Fruit fly (Drosophila melanogaster) whole organism, prepupa: ENCODE data around the gene dmrt93B.

ENCODE experiments used
- CG10631 ChIP-seq: fragments of 200-800 bp; sonication (Bioruptor generic); optimal IDR thresholded peaks from 2 replicates; lab custom pipeline; 2016; ENCODE audit warnings: missing biosample characterization, missing genetic modification characterization
- CG10669 ChIP-seq: fragments of 200-800 bp; sonication (Bioruptor generic); optimal IDR thresholded peaks from 3 replicates; lab custom pipeline; 2018; ENCODE audit warnings: missing biosample characterization, mild to moderate bottlenecking, missing genetic modification characterization, moderate library complexity
- CG11294 ChIP-seq: fragments of 200-800 bp; sonication (Bioruptor generic); IDR thresholded peaks from 2 replicates; pipeline ENCODE4 v1.3.6; 2022; ENCODE audit warnings: missing biosample characterization, missing genetic modification characterization
- CG11762 ChIP-seq: fragments of 200-800 bp; sonication (Bioruptor generic); optimal IDR thresholded peaks from 3 replicates; lab custom pipeline; 2016; ENCODE audit warnings: missing biosample characterization, missing genetic modification characterization; ENCODE audit not compliant: insufficient read depth
- CG11902 ChIP-seq: fragments of 200-800 bp; sonication (Bioruptor generic); optimal IDR thresholded peaks from 3 replicates; lab custom pipeline; 2016; ENCODE audit warnings: missing biosample characterization, missing genetic modification characterization
- CG1621 ChIP-seq: fragments of 200-800 bp; sonication (Bioruptor generic); optimal IDR thresholded peaks from 3 replicates; lab custom pipeline; 2018; ENCODE audit warnings: missing biosample characterization, mild to moderate bottlenecking, missing genetic modification characterization
- CG3032 ChIP-seq: fragments of 200-800 bp; optimal IDR thresholded peaks from 2 replicates; lab custom pipeline; 2019; ENCODE audit warnings: missing biosample characterization, mild to moderate bottlenecking, missing genetic modification characterization, moderate library complexity
- CG31627 ChIP-seq: fragments of 200-800 bp; sonication (Bioruptor generic); optimal IDR thresholded peaks from 3 replicates; lab custom pipeline; 2016; ENCODE audit warnings: missing biosample characterization, missing genetic modification characterization
- CG32006 ChIP-seq: fragments of 200-800 bp; sonication (Bioruptor generic); optimal IDR thresholded peaks from 3 replicates; lab custom pipeline; 2017; ENCODE audit warnings: missing biosample characterization, mild to moderate bottlenecking, missing genetic modification characterization
- CG34406 ChIP-seq: fragments of 200-800 bp; sonication (Bioruptor generic); optimal IDR thresholded peaks from 3 replicates; lab custom pipeline; 2016; ENCODE audit warnings: missing biosample characterization, missing genetic modification characterization
- CG3919 ChIP-seq: fragments of 200-800 bp; sonication (Bioruptor generic); optimal IDR thresholded peaks from 3 replicates; lab custom pipeline; 2016; ENCODE audit warnings: missing biosample characterization, missing genetic modification characterization
- CG4318 ChIP-seq: fragments of 200-800 bp; sonication (Bioruptor generic); optimal IDR thresholded peaks from 3 replicates; lab custom pipeline; 2017; ENCODE audit warnings: missing biosample characterization, mild to moderate bottlenecking, missing genetic modification characterization
- CG6163 ChIP-seq: fragments of 200-800 bp; sonication (Bioruptor generic); IDR thresholded peaks from 3 replicates; pipeline ENCODE4 v1.3.6; 2022; ENCODE audit warnings: missing biosample characterization, missing genetic modification characterization
- CG6276 ChIP-seq: fragments of 200-800 bp; sonication (Bioruptor generic); optimal IDR thresholded peaks from 2 replicates; lab custom pipeline; 2017; ENCODE audit warnings: missing biosample characterization, mild to moderate bottlenecking, missing genetic modification characterization
- CG6808 ChIP-seq: fragments of 200-800 bp; sonication (Bioruptor generic); optimal IDR thresholded peaks from 3 replicates; lab custom pipeline; 2017; ENCODE audit warnings: missing biosample characterization, missing genetic modification characterization, mild to moderate bottlenecking, moderate library complexity, missing genetic modification reagents
- CG6854 ChIP-seq: fragments of 200-800 bp; sonication (Bioruptor generic); optimal IDR thresholded peaks from 2 replicates; lab custom pipeline; 2017; ENCODE audit warnings: missing biosample characterization, mild to moderate bottlenecking, missing genetic modification characterization
- CG7368 ChIP-seq: fragments of 200-800 bp; sonication (Bioruptor generic); optimal IDR thresholded peaks from 3 replicates; lab custom pipeline; 2016; ENCODE audit warnings: missing biosample characterization, missing genetic modification characterization
- CG8119 ChIP-seq: fragments of 200-800 bp; sonication (Bioruptor generic); IDR thresholded peaks from 3 replicates; pipeline ENCODE4 v1.3.6; 2022; ENCODE audit warnings: missing biosample characterization, missing genetic modification characterization
- CG8319 ChIP-seq: fragments of 200-800 bp; sonication (Bioruptor generic); optimal IDR thresholded peaks from 3 replicates; lab custom pipeline; 2016; ENCODE audit warnings: missing biosample characterization, missing genetic modification characterization
- CG8632 ChIP-seq: fragments of 200-800 bp; sonication (Bioruptor generic); optimal IDR thresholded peaks from 3 replicates; lab custom pipeline; 2016; ENCODE audit warnings: missing biosample characterization, missing genetic modification characterization
- CG9139 ChIP-seq: fragments of 200-800 bp; sonication (Bioruptor generic); optimal IDR thresholded peaks from 3 replicates; lab custom pipeline; 2017; ENCODE audit warnings: missing biosample characterization, mild to moderate bottlenecking, missing genetic modification characterization
- Eip75B ChIP-seq: fragments of 200-800 bp; sonication (Bioruptor generic); optimal IDR thresholded peaks from 3 replicates; lab custom pipeline; 2016; ENCODE audit warnings: missing biosample characterization, missing genetic modification characterization
- Eip78C ChIP-seq: fragments of 200-800 bp; sonication (Bioruptor generic); peaks from one replicate; lab custom pipeline; 2016; ENCODE audit warnings: missing biosample characterization, missing genetic modification characterization
- Ets21C ChIP-seq: fragments of 200-800 bp; sonication (Bioruptor generic); optimal IDR thresholded peaks from 3 replicates; lab custom pipeline; 2016; ENCODE audit warnings: missing biosample characterization, missing genetic modification characterization
- Ets96B ChIP-seq: fragments of 200-800 bp; optimal IDR thresholded peaks from 2 replicates; lab custom pipeline; 2019; ENCODE audit warnings: missing biosample characterization, mild to moderate bottlenecking, missing genetic modification characterization, moderate library complexity
- Hr38 ChIP-seq: sonication (Bioruptor generic); optimal IDR thresholded peaks from 2 replicates; lab custom pipeline; 2016; ENCODE audit warnings: missing biosample characterization, missing genetic modification characterization
- Hr39 ChIP-seq: fragments of 200-800 bp; sonication (Bioruptor generic); optimal IDR thresholded peaks from 2 replicates; lab custom pipeline; 2016; ENCODE audit warnings: missing biosample characterization, missing genetic modification characterization
- Hr4 ChIP-seq: fragments of 200-800 bp; sonication (Bioruptor generic); optimal IDR thresholded peaks from 3 replicates; lab custom pipeline; 2016; ENCODE audit warnings: missing biosample characterization, missing genetic modification characterization
- Lpt ChIP-seq: fragments of 200-800 bp; sonication (Bioruptor generic); optimal IDR thresholded peaks from 3 replicates; lab custom pipeline; 2016; ENCODE audit warnings: missing biosample characterization, missing genetic modification characterization
- Met ChIP-seq: fragments of 200-800 bp; sonication (Bioruptor generic); optimal IDR thresholded peaks from 3 replicates; lab custom pipeline; 2016; ENCODE audit warnings: missing biosample characterization, missing genetic modification characterization
- OdsH ChIP-seq: fragments of 200-800 bp; sonication (Bioruptor generic); optimal IDR thresholded peaks from 3 replicates; lab custom pipeline; 2016; ENCODE audit warnings: missing biosample characterization, missing genetic modification characterization
- Smox ChIP-seq: fragments of 200-800 bp; sonication (Bioruptor generic); optimal IDR thresholded peaks from 3 replicates; lab custom pipeline; 2016; ENCODE audit warnings: missing biosample characterization, missing genetic modification characterization
- Sox15 ChIP-seq: fragments of 200-800 bp; sonication (Bioruptor generic); optimal IDR thresholded peaks from 3 replicates; lab custom pipeline; 2016; ENCODE audit warnings: missing biosample characterization, missing genetic modification characterization
- achi ChIP-seq: fragments of 200-800 bp; sonication (Bioruptor generic); optimal IDR thresholded peaks from 3 replicates; lab custom pipeline; 2016; ENCODE audit warnings: missing biosample characterization, missing genetic modification characterization
- acj6 ChIP-seq: fragments of 200-800 bp; sonication (Bioruptor generic); optimal IDR thresholded peaks from 3 replicates; lab custom pipeline; 2016; ENCODE audit warnings: missing biosample characterization, missing genetic modification characterization
- cyc ChIP-seq: fragments of 200-800 bp; sonication (Bioruptor generic); optimal IDR thresholded peaks from 3 replicates; lab custom pipeline; 2016; ENCODE audit warnings: missing biosample characterization, missing genetic modification characterization
- dac ChIP-seq: fragments of 200-800 bp; sonication (Bioruptor generic); optimal IDR thresholded peaks from 2 replicates; lab custom pipeline; 2017; ENCODE audit warnings: missing biosample characterization, mild to moderate bottlenecking, missing genetic modification characterization
- dsx ChIP-seq: fragments of 200-800 bp; optimal IDR thresholded peaks from 3 replicates; lab custom pipeline; 2019; ENCODE audit warnings: missing biosample characterization, mild to moderate bottlenecking, missing genetic modification characterization, moderate library complexity; ENCODE audit not compliant: poor library complexity, severe bottlenecking
- eg ChIP-seq: fragments of 200-800 bp; sonication (Bioruptor generic); IDR thresholded peaks from 3 replicates; pipeline ENCODE4 v1.3.6; 2022; ENCODE audit warnings: missing biosample characterization, missing genetic modification characterization
- esn ChIP-seq: fragments of 200-800 bp; sonication (Bioruptor generic); optimal IDR thresholded peaks from 2 replicates; lab custom pipeline; 2016; ENCODE audit warnings: missing biosample characterization, mild to moderate bottlenecking, missing genetic modification characterization, moderate library complexity
- fd59A ChIP-seq: fragments of 200-800 bp; sonication (Bioruptor generic); optimal IDR thresholded peaks from 2 replicates; lab custom pipeline; 2017; ENCODE audit warnings: missing biosample characterization, mild to moderate bottlenecking, missing genetic modification characterization, missing genetic modification reagents
- fd85E ChIP-seq: fragments of 200-800 bp; sonication (Bioruptor generic); optimal IDR thresholded peaks from 3 replicates; lab custom pipeline; 2016; ENCODE audit warnings: missing biosample characterization, missing genetic modification characterization
- lz ChIP-seq: fragments of 200-800 bp; sonication (Bioruptor generic); optimal IDR thresholded peaks from 3 replicates; lab custom pipeline; 2016; ENCODE audit warnings: missing biosample characterization, missing genetic modification characterization
- net ChIP-seq: fragments of 200-800 bp; sonication (Bioruptor generic); optimal IDR thresholded peaks from 3 replicates; lab custom pipeline; 2016; ENCODE audit warnings: missing biosample characterization, missing genetic modification characterization
- pdm3 ChIP-seq: fragments of 200-800 bp; sonication (Bioruptor generic); optimal IDR thresholded peaks from 3 replicates; lab custom pipeline; 2016; ENCODE audit warnings: missing biosample characterization, missing genetic modification characterization
- salr ChIP-seq, 2 experiments: fragments of 200-800 bp; sonication (Bioruptor generic); optimal IDR thresholded peaks; 3 replicates each; lab custom pipeline; 2016 to 2018; ENCODE audit warnings: missing biosample characterization in 2 of 2, missing genetic modification characterization in 2 of 2, mild to moderate bottlenecking in 1 of 2
- spab ChIP-seq: fragments of 200-800 bp; sonication (Bioruptor generic); optimal IDR thresholded peaks from 2 replicates; lab custom pipeline; 2017; ENCODE audit warnings: missing biosample characterization, mild to moderate bottlenecking, missing genetic modification characterization, missing genetic modification reagents
- ss ChIP-seq, 2 experiments: fragments of 200-800 bp; sonication (Bioruptor generic); optimal IDR thresholded peaks; 2 replicates in 1 of 2; 3 replicates in 1 of 2; lab custom pipeline; 2017 to 2018; ENCODE audit warnings: mild to moderate bottlenecking in 2 of 2, missing biosample characterization in 2 of 2, missing genetic modification characterization in 2 of 2, moderate library complexity in 1 of 2
- svp ChIP-seq: fragments of 200-800 bp; sonication (Bioruptor generic); peaks from one replicate; lab custom pipeline; 2016; ENCODE audit warnings: missing biosample characterization, missing genetic modification characterization
- topi ChIP-seq: fragments of 200-800 bp; sonication (Bioruptor generic); optimal IDR thresholded peaks from 3 replicates; lab custom pipeline; 2016; ENCODE audit warnings: missing biosample characterization, missing genetic modification characterization
- vri ChIP-seq: fragments of 200-800 bp; sonication (Bioruptor generic); optimal IDR thresholded peaks from 3 replicates; lab custom pipeline; 2016; ENCODE audit warnings: missing biosample characterization, mild to moderate bottlenecking, missing genetic modification characterization

Gene dmrt93B

dm6 chr3R:21065010-21065695 is 8.7 kb upstream of the dmrt93B start, which contains the start of gene AnxB9:
Gene AnxB9, plus strand, starts transcription at chr3R:21065241.
- no peak for TF ChIP-seq fd85E (GFP tag; lab: Kevin White, UChicago)
- no peak for TF ChIP-seq Hr39 (GFP tag; lab: Kevin White, UChicago)
- peak; percentile 36 for TF ChIP-seq achi (GFP tag; lab: Kevin White, UChicago)
- TF ChIP-seq esn (GFP tag; lab: Kevin White, UChicago), result peak; percentile 60
- no peak for TF ChIP-seq spab (GFP tag; lab: Kevin White, UChicago)
- no peak for TF ChIP-seq dac
- no peak for TF ChIP-seq CG11762
- TF ChIP-seq CG7368 (GFP tag; lab: Kevin White, UChicago), result peak; percentile 6
- no peak; the same call in 1 of the 2 replicates for TF ChIP-seq CG11294 (GFP tag; lab: Robert Waterston, UW)
- peak; percentile 34 for TF ChIP-seq Met (GFP tag; lab: Kevin White, UChicago)
- TF ChIP-seq CG6163 (GFP tag; lab: Robert Waterston, UW), result peak; percentile 44; the same call in 2 of the 3 replicates
- TF ChIP-seq CG8632, result peak; percentile 10
- TF ChIP-seq CG34406, result no peak
- no peak for TF ChIP-seq CG4318
- TF ChIP-seq CG8119 (GFP tag; lab: Robert Waterston, UW), result peak; percentile 29; the same call in 1 of the 3 replicates
- peak; percentile 84 for TF ChIP-seq Eip78C (GFP tag; lab: Kevin White, UChicago)
- TF ChIP-seq Eip75B (GFP tag; lab: Kevin White, UChicago), result peak; percentile 22
- peak; percentile 27 for TF ChIP-seq topi
- TF ChIP-seq CG3919 (GFP tag; lab: Kevin White, UChicago), result peak; percentile 42
- TF ChIP-seq Hr4 (GFP tag; lab: Kevin White, UChicago), result no peak
- TF ChIP-seq eg (GFP tag; lab: Robert Waterston, UW), result peak; percentile 57; the same call in 2 of the 3 replicates
- TF ChIP-seq Smox (GFP tag; lab: Kevin White, UChicago), result no peak
- TF ChIP-seq CG31627 (GFP tag; lab: Kevin White, UChicago), result no peak
- peak; percentile 41 for TF ChIP-seq CG3032 (tag; lab: Kevin White, UChicago)
- TF ChIP-seq Sox15 (GFP tag; lab: Kevin White, UChicago), result no peak
- TF ChIP-seq fd59A (GFP tag; lab: Kevin White, UChicago), result no peak
- TF ChIP-seq CG11902 (GFP tag; lab: Kevin White, UChicago), result no peak
- no peak for TF ChIP-seq CG10669
- no peak for TF ChIP-seq Hr38 (GFP tag; lab: Kevin White, UChicago)
- peak; percentile 46 for TF ChIP-seq svp
- no peak for TF ChIP-seq Ets21C (GFP tag; lab: Kevin White, UChicago)
- peak; percentile 61 for TF ChIP-seq CG9139 (GFP tag; lab: Kevin White, UChicago)
- TF ChIP-seq CG8319 (GFP tag; lab: Kevin White, UChicago), result no peak
- peak; percentile 0 for TF ChIP-seq lz
- TF ChIP-seq Lpt, result no peak
- TF ChIP-seq CG10631 (GFP tag; lab: Kevin White, UChicago), result no peak
- TF ChIP-seq OdsH (GFP tag; lab: Kevin White, UChicago), result peak; percentile 3
- TF ChIP-seq CG6276 (GFP tag; lab: Kevin White, UChicago), result peak; percentile 33
- TF ChIP-seq Ets96B (tag; lab: Kevin White, UChicago), result peak; percentile 14
- no peak for TF ChIP-seq CG1621 (tag; lab: Kevin White, UChicago)
- TF ChIP-seq vri (GFP tag; lab: Kevin White, UChicago), result peak; percentile 80
- TF ChIP-seq acj6 (GFP tag; lab: Kevin White, UChicago), result no peak
- peak; percentile 58 for TF ChIP-seq dsx (GFP tag; lab: Kevin White, UChicago)
- TF ChIP-seq net (GFP tag; lab: Kevin White, UChicago), result no peak
- TF ChIP-seq ss (GFP tag; optimal IDR thresholded peaks at IDR 0.05; lab: Kevin White, UChicago), result peak; percentile 24 to 58
- TF ChIP-seq CG32006 (GFP tag; lab: Kevin White, UChicago), result no peak
- TF ChIP-seq salr (GFP tag; optimal IDR thresholded peaks at IDR 0.05; lab: Kevin White, UChicago), result no peak
- TF ChIP-seq cyc, result no peak
- peak; percentile 80 for TF ChIP-seq CG6854 (GFP tag; lab: Kevin White, UChicago)
- TF ChIP-seq CG6808 (GFP tag; lab: Kevin White, UChicago), result peak; percentile 10
- TF ChIP-seq pdm3, result no peak
